Worm (Caenorhabditis elegans) whole organism, L1 larva: ENCODE data around the gene Y57G7A.3.

Experiments
- C04F5.9 ChIP-seq: sonication (generic microtip); optimal IDR thresholded peaks from 2 replicates; lab custom pipeline; 2016; ENCODE audit warnings: missing genetic modification characterization, missing compliant biosample characterization
- C16A3.4 ChIP-seq: fragments of 150-350 bp; optimal IDR thresholded peaks from 2 replicates; lab custom pipeline; 2014; ENCODE audit warnings: missing biosample characterization, missing genetic modification characterization
- aha-1 ChIP-seq: fragments of 150-350 bp; optimal IDR thresholded peaks from 2 replicates; lab custom pipeline; 2014; ENCODE audit warnings: missing biosample characterization, missing genetic modification characterization
- aly-2 ChIP-seq: fragments of 150-350 bp; optimal IDR thresholded peaks from 2 replicates; lab custom pipeline; 2014; ENCODE audit warnings: missing biosample characterization, missing genetic modification characterization
- ceh-63 ChIP-seq: fragments of 200-800 bp; sonication (Bioruptor generic); optimal IDR thresholded peaks from 2 replicates; lab custom pipeline; 2018; ENCODE audit warnings: mild to moderate bottlenecking, missing genetic modification characterization, missing compliant biosample characterization
- ceh-82 ChIP-seq, 3 experiments: fragments of 150-350 bp in 1 of 3; sonication (generic microtip) in 2 of 3; optimal IDR thresholded peaks; 2 replicates each; lab custom pipeline; 2014 to 2017; ENCODE audit warnings: missing biosample characterization in 3 of 3, missing genetic modification characterization in 3 of 3
- ceh-88 ChIP-seq: fragments of 200-800 bp; sonication (Bioruptor generic); IDR thresholded peaks from 2 replicates; pipeline ENCODE4 v1.3.6; 2022; ENCODE audit warnings: missing genetic modification characterization, missing compliant biosample characterization
- ceh-90 ChIP-seq: sonication (generic microtip); optimal IDR thresholded peaks from 2 replicates; lab custom pipeline; 2016; ENCODE audit warnings: missing genetic modification characterization, missing compliant biosample characterization
- dpl-1 ChIP-seq, 3 experiments: fragments of 150-350 bp in 2 of 3; sonication (generic microtip) in 1 of 3; optimal IDR thresholded peaks; 2 replicates each; lab custom pipeline; 2014 to 2017; ENCODE audit warnings: missing biosample characterization in 3 of 3, missing genetic modification characterization in 3 of 3, missing genetic modification reagents in 3 of 3
- efl-1 ChIP-seq, 4 experiments: fragments of 150-350 bp; optimal IDR thresholded peaks in 3 of 4; peaks in 1 of 4; 1 replicate in 1 of 4; 2 replicates in 3 of 4; lab custom pipeline; 2014; ENCODE audit warnings: missing biosample characterization in 2 of 4, missing genetic modification characterization in 2 of 4, missing genetic modification reagents in 2 of 4
- egl-13 ChIP-seq: sonication (generic microtip); optimal IDR thresholded peaks from 2 replicates; lab custom pipeline; 2016; ENCODE audit warnings: missing genotype, missing genetic modification reagents, missing genetic modification characterization, missing compliant biosample characterization
- egl-27 ChIP-seq, 2 experiments: fragments of 150-350 bp in 1 of 2; sonication (generic microtip); optimal IDR thresholded peaks; 3 replicates each; lab custom pipeline; 2017 to 2018; ENCODE audit warnings: missing biosample characterization in 2 of 2, missing genetic modification characterization in 2 of 2, missing genetic modification reagents in 2 of 2
- elt-3 ChIP-seq, 6 experiments: fragments of 150-350 bp in 1 of 6; sonication (generic microtip); optimal IDR thresholded peaks; 2 replicates each; lab custom pipeline; 2017 to 2018; ENCODE audit warnings: missing biosample characterization in 6 of 6, missing genetic modification characterization in 6 of 6, inconsistent platforms in 1 of 6
- ets-5 ChIP-seq: fragments of 200-800 bp; sonication (Bioruptor generic); IDR thresholded peaks from 2 replicates; pipeline ENCODE4 v1.3.6; 2022; ENCODE audit warnings: missing genetic modification characterization, missing compliant biosample characterization
- fkh-4 ChIP-seq: sonication (generic microtip); optimal IDR thresholded peaks from 2 replicates; lab custom pipeline; 2016; ENCODE audit warnings: missing compliant biosample characterization, missing genetic modification characterization, borderline replicate concordance
- fkh-8 ChIP-seq: sonication (generic microtip); optimal IDR thresholded peaks from 2 replicates; lab custom pipeline; 2016; ENCODE audit warnings: mild to moderate bottlenecking, missing genetic modification characterization, missing compliant biosample characterization
- grh-1 ChIP-seq: fragments of 200-800 bp; sonication (Bioruptor generic); IDR thresholded peaks from 2 replicates; pipeline ENCODE4 v1.3.6; 2022; ENCODE audit warnings: missing genetic modification reagents, missing genetic modification characterization, missing compliant biosample characterization
- isw-1 ChIP-seq: fragments of 200-800 bp; sonication (Bioruptor generic); IDR thresholded peaks from 2 replicates; pipeline ENCODE4 v1.3.6; 2022; ENCODE audit warnings: missing genetic modification characterization, missing compliant biosample characterization
- jun-1 ChIP-seq: fragments of 150-350 bp; optimal IDR thresholded peaks from 2 replicates; lab custom pipeline; 2014; ENCODE audit warnings: missing biosample characterization, missing genetic modification reagents, missing genetic modification characterization
- lin-14 ChIP-seq: fragments of 200-800 bp; sonication (Bioruptor generic); optimal IDR thresholded peaks from 2 replicates; lab custom pipeline; 2018; ENCODE audit warnings: mild to moderate bottlenecking, missing genetic modification characterization, moderate library complexity, missing compliant biosample characterization
- lin-15B ChIP-seq: fragments of 150-350 bp; sonication (generic microtip); optimal IDR thresholded peaks from 3 replicates; lab custom pipeline; 2014; ENCODE audit warnings: missing biosample characterization, missing genetic modification characterization
- lir-3 ChIP-seq: sonication (generic microtip); optimal IDR thresholded peaks from 2 replicates; lab custom pipeline; 2016; ENCODE audit warnings: mild to moderate bottlenecking, missing genetic modification characterization, moderate library complexity, missing compliant biosample characterization; ENCODE audit not compliant: poor library complexity
- lsy-2 ChIP-seq, 2 experiments: fragments of 150-350 bp; optimal IDR thresholded peaks; 2 replicates each; lab custom pipeline; 2014; ENCODE audit warnings: missing biosample characterization in 2 of 2, missing genetic modification characterization in 2 of 2
- mab-9 ChIP-seq: fragments of 200-800 bp; sonication (Bioruptor generic); IDR thresholded peaks from 2 replicates; pipeline ENCODE4 v1.3.6; 2022; ENCODE audit warnings: missing genetic modification reagents, missing genetic modification characterization, missing compliant biosample characterization
- mdl-1 ChIP-seq, 2 experiments: fragments of 150-350 bp; optimal IDR thresholded peaks; 2 replicates each; lab custom pipeline; 2014 to 2017; ENCODE audit warnings: missing biosample characterization in 2 of 2, missing genetic modification characterization in 2 of 2, inconsistent platforms in 1 of 2
- nhr-11 ChIP-seq: fragments of 150-350 bp; optimal IDR thresholded peaks from 2 replicates; lab custom pipeline; 2014; ENCODE audit warnings: missing biosample characterization, missing genetic modification characterization
- nhr-19 ChIP-seq: fragments of 200-800 bp; sonication (Bioruptor generic); conservative IDR thresholded peaks from 2 replicates; pipeline ENCODE4 v1.3.6; 2022; ENCODE audit warnings: missing genetic modification characterization, missing compliant biosample characterization
- nhr-20 ChIP-seq: sonication (generic microtip); optimal IDR thresholded peaks from 2 replicates; lab custom pipeline; 2016; ENCODE audit warnings: mild to moderate bottlenecking, missing genetic modification characterization, missing compliant biosample characterization
- nhr-28 ChIP-seq: fragments of 150-350 bp; optimal IDR thresholded peaks from 2 replicates; lab custom pipeline; 2014; ENCODE audit warnings: missing biosample characterization, missing genetic modification characterization
- nhr-47 ChIP-seq: sonication (generic microtip); optimal IDR thresholded peaks from 2 replicates; lab custom pipeline; 2016; ENCODE audit warnings: mild to moderate bottlenecking, missing genetic modification characterization, moderate library complexity, missing compliant biosample characterization
- nhr-76 ChIP-seq: sonication (generic microtip); optimal IDR thresholded peaks from 2 replicates; lab custom pipeline; 2017; ENCODE audit warnings: missing biosample characterization, missing genetic modification characterization
- nhr-84 ChIP-seq: sonication (generic microtip); optimal IDR thresholded peaks from 2 replicates; lab custom pipeline; 2017; ENCODE audit warnings: missing biosample characterization, missing genetic modification characterization
- nhr-85 ChIP-seq: sonication (generic microtip); peaks from one replicate; lab custom pipeline; 2016; ENCODE audit warnings: missing genetic modification characterization, inconsistent platforms, missing compliant biosample characterization
- rnt-1 ChIP-seq: sonication (generic microtip); optimal IDR thresholded peaks from 2 replicates; lab custom pipeline; 2016; ENCODE audit warnings: mild to moderate bottlenecking, missing genetic modification characterization, moderate library complexity, missing compliant biosample characterization
- skn-1 ChIP-seq: fragments of 150-350 bp; optimal IDR thresholded peaks from 2 replicates; lab custom pipeline; 2014; ENCODE audit warnings: missing biosample characterization, missing genetic modification characterization
- snu-23 ChIP-seq: sonication (generic microtip); optimal IDR thresholded peaks from 2 replicates; lab custom pipeline; 2016; ENCODE audit warnings: missing genetic modification characterization, missing compliant biosample characterization
- unc-30 ChIP-seq: sonication (generic microtip); optimal IDR thresholded peaks from 2 replicates; lab custom pipeline; 2017; ENCODE audit warnings: missing biosample characterization, missing genetic modification characterization
- unc-86 ChIP-seq: sonication (generic microtip); optimal IDR thresholded peaks from 2 replicates; lab custom pipeline; 2016; ENCODE audit warnings: missing genetic modification characterization, missing compliant biosample characterization
- zip-4 ChIP-seq: fragments of 200-800 bp; sonication (Bioruptor generic); optimal IDR thresholded peaks from 2 replicates; lab custom pipeline; 2018; ENCODE audit warnings: mild to moderate bottlenecking, missing genetic modification characterization, moderate library complexity, missing compliant biosample characterization
- ztf-11 ChIP-seq, 2 experiments: sonication (generic microtip); optimal IDR thresholded peaks; 2 replicates each; lab custom pipeline; 2016 to 2017; ENCODE audit warnings: missing genetic modification characterization in 2 of 2, missing biosample characterization in 1 of 2, missing compliant biosample characterization in 1 of 2
- ztf-4 ChIP-seq: fragments of 150-350 bp; optimal IDR thresholded peaks from 2 replicates; lab custom pipeline; 2014; ENCODE audit warnings: missing biosample characterization, missing genetic modification characterization

The Y57G7A.3 gene

DNA sequence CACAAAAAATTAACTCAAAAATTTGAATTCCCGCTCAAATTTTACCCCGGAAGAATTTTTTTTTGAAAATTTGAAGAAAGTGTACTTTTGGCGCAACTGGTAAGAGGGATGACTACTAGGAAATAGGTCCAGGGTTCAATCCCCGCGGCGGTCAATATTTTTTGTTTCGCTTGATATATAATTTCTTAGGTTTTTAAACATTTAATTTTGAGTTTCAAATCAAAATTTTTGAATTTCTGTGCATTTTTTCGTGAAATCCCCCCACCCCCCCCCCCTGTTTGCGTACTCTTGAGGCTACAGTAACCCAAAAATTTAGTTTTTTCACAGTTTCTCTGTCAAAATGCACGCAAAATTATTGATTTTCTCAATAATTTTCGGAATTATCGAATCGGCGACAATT lies 12.6 kb downstream of the Y57G7A.3 start, which contains the start of gene Y57G7A.1:
TSS of gene Y57G7A.1 (plus strand) at position 301 of the 400 bp plus-strand sequence.
- TF ChIP-seq fkh-4 (tag; lab: Kevin White, UChicago) (no peak), nhr-11 (tag; lab: Kevin White, UChicago) (no peak), egl-13 (tag; lab: Kevin White, UChicago) (no peak), nhr-85 (no peak), nhr-19 (GFP tag; lab: Robert Waterston, UW) (no peak), lin-15B (no peak), ceh-82 (tag; optimal IDR thresholded peaks at IDR 0.05; lab: Kevin White, UChicago) (no peak)

- TF ChIP-seq ceh-82 (tag; optimal IDR thresholded peaks at IDR 0.05; lab: Kevin White, UChicago) (no peak), elt-3 (tag; optimal IDR thresholded peaks at IDR 0.05; lab: Kevin White, UChicago) (no peak), lin-14 (GFP tag; lab: Kevin White, UChicago) (no peak), ceh-88 (GFP tag; lab: Robert Waterston, UW) (no peak), aha-1 (tag; lab: Kevin White, UChicago) (no peak), nhr-28 (no peak), isw-1 (GFP tag; lab: Robert Waterston, UW) (no peak), ceh-63 (no peak), ceh-90 (no peak), zip-4 (GFP tag; lab: Kevin White, UChicago) (no peak), aly-2 (no peak), lir-3 (no peak), jun-1 (tag; lab: Kevin White, UChicago) (no peak), ztf-4 (tag; lab: Kevin White, UChicago) (no peak)
- TF ChIP-seq, all 84 proteins: peak for 0
These were observed 16.0 kb downstream of the Y57G7A.3 start, which contains the start of gene glb-31 for ce11 chrII:1301554-1301953. Gene glb-31 (minus strand): TSS chrII:1301654.

- TF ChIP-seq efl-1 (optimal IDR thresholded peaks at IDR 0.05; lab: Kevin White, UChicago): no peak
- TF ChIP-seq efl-1 (GFP tag; optimal IDR thresholded peaks at IDR 0.05 in 1 of 2; lab: Kevin White, UChicago): peak in 1 of 2 experiments; percentile 57
- no peak for TF ChIP-seq lsy-2 (tag; optimal IDR thresholded peaks at IDR 0.05; lab: Kevin White, UChicago)
These were observed 20.5 kb downstream of the Y57G7A.3 start, which contains the start of gene emc-2 for ce11 chrII:1306036-1306435. Gene emc-2 (minus strand): TSS chrII:1306136.

ce11 chrII:1306550-1306949 lies 21.0 kb downstream of the Y57G7A.3 start:
- TF ChIP-seq unc-30 (tag; lab: Kevin White, UChicago) (no peak), isw-1 (GFP tag; lab: Robert Waterston, UW) (no peak), fkh-8 (tag; lab: Kevin White, UChicago) (no peak), fkh-4 (tag; lab: Kevin White, UChicago) (no peak)

- no peak for TF ChIP-seq unc-86
- TF ChIP-seq fkh-4 (tag; lab: Kevin White, UChicago): no peak
- TF ChIP-seq C16A3.4 (tag; lab: Kevin White, UChicago): no peak
- no peak for TF ChIP-seq ets-5
- no peak for TF ChIP-seq C04F5.9
- TF ChIP-seq rnt-1 (tag; lab: Kevin White, UChicago): no peak
- peak; percentile 14; the same call in 1 of the 2 replicates for TF ChIP-seq isw-1 (GFP tag; lab: Robert Waterston, UW)
- no peak for TF ChIP-seq mab-9
- TF ChIP-seq snu-23 (GFP tag; lab: Kevin White, UChicago): no peak
- peak in 1 of 3 experiments; percentile 11 for TF ChIP-seq ceh-82 (tag; optimal IDR thresholded peaks at IDR 0.05; lab: Kevin White, UChicago)
- peak; percentile 32 for TF ChIP-seq lin-15B
- no peak for TF ChIP-seq ceh-63
- peak; percentile 25 for TF ChIP-seq nhr-47
- peak in 1 of 2 experiments; percentile 24 for TF ChIP-seq lsy-2 (tag; optimal IDR thresholded peaks at IDR 0.05; lab: Kevin White, UChicago)
- TF ChIP-seq grh-1 (GFP tag; lab: Robert Waterston, UW): no peak
- no peak for TF ChIP-seq nhr-84
- TF ChIP-seq mdl-1 (tag; optimal IDR thresholded peaks at IDR 0.05; lab: Kevin White, UChicago): peak in 1 of 2 experiments; percentile 19
- peak; percentile 63 for TF ChIP-seq lin-14 (GFP tag; lab: Kevin White, UChicago)
- no peak for TF ChIP-seq nhr-76 (tag; lab: Kevin White, UChicago)
- TF ChIP-seq dpl-1 (GFP tag; optimal IDR thresholded peaks at IDR 0.05; lab: Kevin White, UChicago): peak in 1 of 3 experiments; percentile 40
- TF ChIP-seq lir-3: no peak
- peak; percentile 3 for TF ChIP-seq skn-1
- no peak for TF ChIP-seq egl-27 (tag; optimal IDR thresholded peaks at IDR 0.05; lab: Kevin White, UChicago)
- no peak for TF ChIP-seq ztf-11 (tag; optimal IDR thresholded peaks at IDR 0.05; lab: Kevin White, UChicago)
- peak; percentile 19 for TF ChIP-seq nhr-20
- TF ChIP-seq ceh-88 (GFP tag; lab: Robert Waterston, UW): no peak
- TF ChIP-seq elt-3 (tag; optimal IDR thresholded peaks at IDR 0.05; lab: Kevin White, UChicago): peak in 1 of 6 experiments; percentile 8
These were observed 24.4 kb downstream of the Y57G7A.3 start, which contains the start of the genes alh-6 and fcho-1 for ce11 chrII:1309892-1310516. Gene alh-6 (minus strand): TSS chrII:1310133. Gene fcho-1 (plus strand): TSS chrII:1310515.
